Fruit fly (Drosophila melanogaster) whole organism, embryonic: ENCODE data around the gene CG10581.

Experiments used
- Atf-2 ChIP-seq: fragments of 200-800 bp; sonication (Bioruptor generic); optimal IDR thresholded peaks from 2 replicates; lab custom pipeline; 2016; ENCODE audit warnings: missing biosample characterization, missing genetic modification characterization
- Bdp1 ChIP-seq: fragments of 200-800 bp; sonication (Bioruptor generic); optimal IDR thresholded peaks from 3 replicates; lab custom pipeline; 2016; ENCODE audit warnings: missing biosample characterization, missing genetic modification characterization
- CG11560 ChIP-seq: fragments of 200-800 bp; sonication (Bioruptor generic); IDR thresholded peaks from 3 replicates; pipeline ENCODE4 v1.3.6; 2022; ENCODE audit warnings: missing biosample characterization, missing genetic modification characterization
- CG12769 ChIP-seq: fragments of 200-800 bp; sonication (Bioruptor generic); optimal IDR thresholded peaks from 2 replicates; lab custom pipeline; 2019; ENCODE audit warnings: missing biosample characterization, mild to moderate bottlenecking, missing genetic modification characterization, moderate library complexity
- CG14050 ChIP-seq: fragments of 200-800 bp; sonication (Bioruptor generic); IDR thresholded peaks from 3 replicates; pipeline ENCODE4 v1.3.6; 2022; ENCODE audit warnings: missing biosample characterization, missing genetic modification characterization
- CG14965 ChIP-seq: fragments of 200-800 bp; sonication (Bioruptor generic); optimal IDR thresholded peaks from 2 replicates; lab custom pipeline; 2016; ENCODE audit warnings: missing biosample characterization, missing genetic modification characterization, borderline replicate concordance
- CG1602 ChIP-seq: fragments of 200-800 bp; sonication (Bioruptor generic); optimal IDR thresholded peaks from 3 replicates; lab custom pipeline; 2016; ENCODE audit warnings: missing biosample characterization, missing genetic modification characterization
- CG17361 ChIP-seq: fragments of 200-800 bp; sonication (Bioruptor generic); IDR thresholded peaks from 3 replicates; pipeline ENCODE4 v1.3.6; 2022; ENCODE audit warnings: missing biosample characterization, missing genetic modification characterization
- CG17912 ChIP-seq: fragments of 200-800 bp; sonication (Bioruptor generic); optimal IDR thresholded peaks from 2 replicates; lab custom pipeline; 2018; ENCODE audit warnings: missing biosample characterization, mild to moderate bottlenecking, missing genetic modification characterization
- CG18262 ChIP-seq: fragments of 200-800 bp; optimal IDR thresholded peaks from 3 replicates; lab custom pipeline; 2019; ENCODE audit warnings: missing biosample characterization, mild to moderate bottlenecking, missing genetic modification characterization, moderate library complexity
- CG2120 ChIP-seq: fragments of 200-800 bp; sonication (Bioruptor generic); optimal IDR thresholded peaks from 3 replicates; lab custom pipeline; 2016; ENCODE audit warnings: missing biosample characterization, missing genetic modification characterization
- CG33557 ChIP-seq: fragments of 200-800 bp; sonication (Bioruptor generic); optimal IDR thresholded peaks from 2 replicates; lab custom pipeline; 2019; ENCODE audit warnings: missing biosample characterization, mild to moderate bottlenecking, missing genetic modification characterization, moderate library complexity
- CG34376 ChIP-seq: fragments of 200-800 bp; sonication (Bioruptor generic); optimal IDR thresholded peaks from 2 replicates; lab custom pipeline; 2018; ENCODE audit warnings: missing biosample characterization, mild to moderate bottlenecking, missing genetic modification characterization
- CG8281 ChIP-seq: fragments of 200-800 bp; sonication (Bioruptor generic); optimal IDR thresholded peaks from 2 replicates; lab custom pipeline; 2018; ENCODE audit warnings: missing biosample characterization, mild to moderate bottlenecking, missing genetic modification characterization, moderate library complexity
- CG9932 ChIP-seq: fragments of 200-800 bp; sonication (Bioruptor generic); IDR thresholded peaks from 2 replicates; pipeline ENCODE4 v1.3.6; 2022; ENCODE audit warnings: missing biosample characterization, missing genetic modification characterization
- CHES-1-like ChIP-seq: fragments of 200-800 bp; sonication (Bioruptor generic); optimal IDR thresholded peaks from 2 replicates; lab custom pipeline; 2016; ENCODE audit warnings: missing biosample characterization, missing genetic modification characterization
- D19A ChIP-seq: fragments of 200-800 bp; optimal IDR thresholded peaks from 3 replicates; lab custom pipeline; 2019; ENCODE audit warnings: missing biosample characterization, mild to moderate bottlenecking, missing genetic modification characterization, moderate library complexity
- Dip2 ChIP-seq: fragments of 200-800 bp; sonication (Bioruptor generic); IDR thresholded peaks from 2 replicates; pipeline ENCODE4 v1.3.6; 2022; ENCODE audit warnings: missing biosample characterization, missing genetic modification characterization
- Drgx ChIP-seq: fragments of 200-800 bp; sonication (Bioruptor generic); IDR thresholded peaks from 2 replicates; pipeline ENCODE4 v1.3.6; 2022; ENCODE audit warnings: missing biosample characterization, missing genetic modification characterization
- E2f1 ChIP-seq: fragments of 200-800 bp; sonication (Bioruptor generic); IDR thresholded peaks from 2 replicates; pipeline ENCODE4 v1.3.6; 2022; ENCODE audit warnings: missing biosample characterization, missing genetic modification characterization
- E2f2 ChIP-seq: fragments of 200-800 bp; sonication (Bioruptor generic); IDR thresholded peaks from 2 replicates; pipeline ENCODE4 v1.3.6; 2022; ENCODE audit warnings: missing biosample characterization, missing genetic modification characterization
- ERR ChIP-seq: fragments of 200-800 bp; sonication (Bioruptor generic); optimal IDR thresholded peaks from 2 replicates; lab custom pipeline; 2016; ENCODE audit warnings: missing biosample characterization, missing genetic modification characterization
- Ets65A ChIP-seq: fragments of 200-800 bp; sonication (Bioruptor generic); peaks from one replicate; lab custom pipeline; 2016; ENCODE audit warnings: missing biosample characterization, missing genetic modification characterization
- Hand ChIP-seq: fragments of 200-800 bp; sonication (Bioruptor generic); optimal IDR thresholded peaks from 2 replicates; lab custom pipeline; 2017; ENCODE audit warnings: mild to moderate bottlenecking, missing biosample characterization, missing genetic modification reagents, missing genetic modification characterization
- Hr3 ChIP-seq: fragments of 200-800 bp; sonication (Bioruptor generic); optimal IDR thresholded peaks from 3 replicates; lab custom pipeline; 2016; ENCODE audit warnings: missing biosample characterization, missing genetic modification characterization
- NC2α ChIP-seq: fragments of 200-800 bp; sonication (Bioruptor generic); optimal IDR thresholded peaks from 2 replicates; lab custom pipeline; 2016; ENCODE audit warnings: missing biosample characterization, missing genetic modification characterization
- Neu2 ChIP-seq: fragments of 200-800 bp; sonication (Bioruptor generic); optimal IDR thresholded peaks from 3 replicates; lab custom pipeline; 2016; ENCODE audit warnings: missing biosample characterization, missing genetic modification characterization, borderline replicate concordance
- Nf-YC ChIP-seq: fragments of 200-800 bp; optimal IDR thresholded peaks from 3 replicates; lab custom pipeline; 2019; ENCODE audit warnings: missing biosample characterization, mild to moderate bottlenecking, missing genetic modification characterization, moderate library complexity
- Opbp ChIP-seq: fragments of 200-800 bp; sonication (Bioruptor generic); IDR thresholded peaks from 3 replicates; pipeline ENCODE4 v1.3.6; 2022; ENCODE audit warnings: missing biosample characterization, missing genetic modification characterization; ENCODE audit not compliant: partially characterized antibody
- Pdp1 ChIP-seq, 2 experiments: fragments of 200-800 bp; sonication (Bioruptor generic); optimal IDR thresholded peaks; 3 replicates each; lab custom pipeline; 2016; ENCODE audit warnings: missing biosample characterization in 2 of 2, missing genetic modification characterization in 2 of 2, mild to moderate bottlenecking in 1 of 2, moderate library complexity in 1 of 2
- Rfx ChIP-seq: fragments of 200-800 bp; sonication (Bioruptor generic); IDR thresholded peaks from 2 replicates; pipeline ENCODE4 v1.3.6; 2022; ENCODE audit warnings: missing biosample characterization, missing genetic modification characterization
- Sin3A ChIP-seq: fragments of >200 bp; optimal IDR thresholded peaks from 2 replicates; lab custom pipeline; 2018
- Sry-β ChIP-seq: fragments of 200-800 bp; sonication (Bioruptor generic); optimal IDR thresholded peaks from 2 replicates; lab custom pipeline; 2018; ENCODE audit warnings: missing biosample characterization, mild to moderate bottlenecking, missing genetic modification characterization, moderate library complexity
- bigmax ChIP-seq: fragments of 200-800 bp; sonication (Bioruptor generic); optimal IDR thresholded peaks from 2 replicates; lab custom pipeline; 2018; ENCODE audit warnings: missing biosample characterization, mild to moderate bottlenecking, missing genetic modification characterization
- cg ChIP-seq: fragments of 200-800 bp; sonication (Bioruptor generic); optimal IDR thresholded peaks from 3 replicates; lab custom pipeline; 2019; ENCODE audit warnings: missing biosample characterization, mild to moderate bottlenecking, missing genetic modification characterization, moderate library complexity
- chn ChIP-seq: fragments of 200-800 bp; sonication (Bioruptor generic); optimal IDR thresholded peaks from 2 replicates; lab custom pipeline; 2016; ENCODE audit warnings: missing biosample characterization, missing genetic modification characterization
- croc ChIP-seq: fragments of 200-800 bp; sonication (Bioruptor generic); conservative IDR thresholded peaks from 3 replicates; pipeline ENCODE4 v1.3.6; 2022; ENCODE audit warnings: missing biosample characterization, missing genetic modification characterization
- emc ChIP-seq: fragments of 200-800 bp; sonication (Bioruptor generic); optimal IDR thresholded peaks from 2 replicates; lab custom pipeline; 2016; ENCODE audit warnings: missing biosample characterization, missing genetic modification characterization
- fd64A ChIP-seq: fragments of 200-800 bp; sonication (Bioruptor generic); optimal IDR thresholded peaks from 3 replicates; lab custom pipeline; 2018; ENCODE audit warnings: missing biosample characterization, mild to moderate bottlenecking, missing genetic modification characterization
- ftz-f1 ChIP-seq: fragments of 200-800 bp; sonication (Bioruptor generic); optimal IDR thresholded peaks from 2 replicates; lab custom pipeline; 2016; ENCODE audit warnings: missing biosample characterization, missing genetic modification characterization
- gsb ChIP-seq: fragments of 200-800 bp; sonication (Bioruptor generic); IDR thresholded peaks from 2 replicates; pipeline ENCODE4 v1.3.6; 2022; ENCODE audit warnings: missing biosample characterization, missing genetic modification characterization
- gsb-n ChIP-seq: fragments of 200-800 bp; sonication (Bioruptor generic); optimal IDR thresholded peaks from 3 replicates; lab custom pipeline; 2018; ENCODE audit warnings: missing biosample characterization, mild to moderate bottlenecking, missing genetic modification characterization
- hth ChIP-seq: fragments of >200 bp; optimal IDR thresholded peaks from 2 replicates; lab custom pipeline; 2017; ENCODE audit warnings: inconsistent platforms
- jigr1 ChIP-seq: fragments of 200-800 bp; sonication (Bioruptor generic); IDR thresholded peaks from 3 replicates; pipeline ENCODE4 v1.3.6; 2022; ENCODE audit warnings: missing biosample characterization, missing genetic modification characterization
- rib ChIP-seq: fragments of 200-800 bp; sonication (Bioruptor generic); IDR thresholded peaks from 2 replicates; pipeline ENCODE4 v1.3.6; 2022; ENCODE audit warnings: missing biosample characterization, missing genetic modification characterization
- seq ChIP-seq: fragments of 200-800 bp; sonication (Bioruptor generic); IDR thresholded peaks from 2 replicates; pipeline ENCODE4 v1.3.6; 2022; ENCODE audit warnings: missing biosample characterization, missing genetic modification characterization
- shn ChIP-seq: fragments of 200-800 bp; sonication (Bioruptor generic); optimal IDR thresholded peaks from 3 replicates; lab custom pipeline; 2016; ENCODE audit warnings: missing biosample characterization, missing genetic modification characterization
- trem ChIP-seq: fragments of 200-800 bp; optimal IDR thresholded peaks from 3 replicates; lab custom pipeline; 2019; ENCODE audit warnings: missing biosample characterization, mild to moderate bottlenecking, missing genetic modification characterization, moderate library complexity
- wor ChIP-seq: fragments of 200-800 bp; sonication (Bioruptor generic); IDR thresholded peaks from 2 replicates; pipeline ENCODE4 v1.3.6; 2022; ENCODE audit warnings: missing biosample characterization, missing genetic modification characterization
- zf30C ChIP-seq: fragments of 200-800 bp; sonication (Bioruptor generic); optimal IDR thresholded peaks from 3 replicates; lab custom pipeline; 2018; ENCODE audit warnings: missing biosample characterization, mild to moderate bottlenecking, missing genetic modification characterization
- zfh1 ChIP-seq: fragments of 200-800 bp; sonication (Bioruptor generic); IDR thresholded peaks from 3 replicates; pipeline ENCODE4 v1.3.6; 2022; ENCODE audit warnings: missing biosample characterization, missing genetic modification characterization

Gene CG10581

dm6 chr3L:21056792-21057567, 23.0 kb upstream of the CG10581 start (continued):
- no peak for TF ChIP-seq Neu2 (GFP tag; lab: Kevin White, UChicago)
- no peak for TF ChIP-seq zf30C
- no peak for TF ChIP-seq croc (GFP tag; lab: Robert Waterston, UW)
- peak; percentile 20 for TF ChIP-seq Ets65A
- peak; percentile 24 for TF ChIP-seq shn (GFP tag; lab: Kevin White, UChicago)
- TF ChIP-seq CG8281 (tag; lab: Kevin White, UChicago): no peak
- TF ChIP-seq CG12769 (tag; lab: Kevin White, UChicago): peak; percentile 80
- TF ChIP-seq Rfx (GFP tag; lab: Robert Waterston, UW): peak; percentile 35; the same call in 1 of the 2 replicates
- TF ChIP-seq hth (lab: Kevin White, UChicago): no peak
- TF ChIP-seq Hand (GFP tag; lab: Kevin White, UChicago): no peak
- no peak for TF ChIP-seq CG17912
- TF ChIP-seq CG14050 (GFP tag; lab: Robert Waterston, UW): no peak
- peak; percentile 64 for TF ChIP-seq CG17361
- TF ChIP-seq CHES-1-like (GFP tag; lab: Kevin White, UChicago): no peak
- no peak for TF ChIP-seq Bdp1 (GFP tag; lab: Kevin White, UChicago)
- peak; percentile 47 for TF ChIP-seq CG2120
- peak; percentile 12; the same call in 1 of the 2 replicates for TF ChIP-seq Drgx
- TF ChIP-seq rib (GFP tag; lab: Robert Waterston, UW): no peak
- no peak for TF ChIP-seq Sin3A (lab: Kevin White, UChicago)
- TF ChIP-seq trem: no peak
- TF ChIP-seq emc (GFP tag; lab: Kevin White, UChicago): no peak
- no peak for TF ChIP-seq seq (GFP tag; lab: Robert Waterston, UW)
- no peak for TF ChIP-seq Sry-β
- no peak for TF ChIP-seq zfh1 (GFP tag; lab: Robert Waterston, UW)
- TF ChIP-seq CG33557 (GFP tag; lab: Kevin White, UChicago): no peak
- TF ChIP-seq CG1602: no peak
- no peak for TF ChIP-seq ERR
- TF ChIP-seq E2f2 (GFP tag; lab: Robert Waterston, UW): no peak
- peak; percentile 41 for TF ChIP-seq cg (GFP tag; lab: Kevin White, UChicago)
- no peak for TF ChIP-seq fd64A
- TF ChIP-seq bigmax (GFP tag; lab: Kevin White, UChicago): no peak
- peak; percentile 47 for TF ChIP-seq CG9932 (GFP tag; lab: Robert Waterston, UW)
- no peak for TF ChIP-seq CG34376 (GFP tag; lab: Kevin White, UChicago)
- TF ChIP-seq Hr3 (GFP tag; lab: Kevin White, UChicago): peak; percentile 4
- TF ChIP-seq Nf-YC (tag; lab: Kevin White, UChicago): no peak
- no peak for TF ChIP-seq Atf-2
- TF ChIP-seq D19A (tag; lab: Kevin White, UChicago): peak; percentile 50
- peak in 1 of 2 experiments; percentile 7 for TF ChIP-seq Pdp1 (GFP tag; optimal IDR thresholded peaks at IDR 0.05; lab: Kevin White, UChicago)
- no peak for TF ChIP-seq jigr1
- no peak for TF ChIP-seq ftz-f1 (GFP tag; lab: Kevin White, UChicago)
- TF ChIP-seq NC2α: no peak
- no peak for TF ChIP-seq Opbp (GFP tag; lab: Robert Waterston, UW)
- TF ChIP-seq chn: no peak
- 0 out of 2 replicates have a peak, but pooled peaks have one; percentile 15 for TF ChIP-seq E2f1
- TF ChIP-seq gsb-n (tag; lab: Kevin White, UChicago): no peak
- TF ChIP-seq Dip2 (GFP tag; lab: Robert Waterston, UW): no peak
- no peak for TF ChIP-seq gsb (GFP tag; lab: Robert Waterston, UW)
- TF ChIP-seq CG18262 (tag; lab: Kevin White, UChicago): peak; percentile 9
- TF ChIP-seq CG11560 (tag; lab: Robert Waterston, UW): no peak
- TF ChIP-seq wor (GFP tag; lab: Robert Waterston, UW): no peak
- no peak for TF ChIP-seq CG14965 (GFP tag; lab: Kevin White, UChicago)
